Worm (Caenorhabditis elegans) whole organism, L3 larva: ENCODE data around the gene T12D8.5.

Source experiments
- aly-2 ChIP-seq: fragments of 150-350 bp; optimal IDR thresholded peaks from 2 replicates; lab custom pipeline; 2014; ENCODE audit warnings: missing biosample characterization, missing genetic modification characterization
- ceh-16 ChIP-seq: sonication (generic microtip); optimal IDR thresholded peaks from 2 replicates; lab custom pipeline; 2017; ENCODE audit warnings: missing biosample characterization, missing genetic modification characterization
- ceh-28 ChIP-seq: fragments of 150-350 bp; optimal IDR thresholded peaks from 2 replicates; lab custom pipeline; 2014; ENCODE audit warnings: missing biosample characterization, missing genetic modification reagents, missing genetic modification characterization
- ceh-82 ChIP-seq: fragments of 150-350 bp; optimal IDR thresholded peaks from 2 replicates; lab custom pipeline; 2014; ENCODE audit warnings: missing biosample characterization, missing genetic modification characterization
- jun-1 ChIP-seq: fragments of 150-350 bp; optimal IDR thresholded peaks from 2 replicates; lab custom pipeline; 2014; ENCODE audit warnings: missing biosample characterization, missing genetic modification reagents, missing genetic modification characterization
- ztf-11 ChIP-seq: fragments of 150-350 bp; optimal IDR thresholded peaks from 2 replicates; lab custom pipeline; 2014; ENCODE audit warnings: missing biosample characterization, missing genetic modification characterization

ce11 chrIII:13635235-13635634 is 8.6 kb upstream of the T12D8.5 start:
- TF ChIP-seq ceh-16 (no peak), ztf-11 (tag; lab: Kevin White, UChicago) (no peak), ceh-28 (tag; lab: Kevin White, UChicago) (no peak), ceh-82 (tag; lab: Kevin White, UChicago) (no peak), jun-1 (tag; lab: Kevin White, UChicago) (no peak), aly-2 (tag; lab: Kevin White, UChicago) (no peak)
